Fruit fly (Drosophila melanogaster) whole organism, adult: ENCODE results near the gene sif.

Experiments
- CG12768 ChIP-seq: fragments of 200-800 bp; sonication (Bioruptor generic); optimal IDR thresholded peaks from 2 replicates; lab custom pipeline; 2017; ENCODE audit warnings: missing biosample characterization, missing genetic modification characterization, mild to moderate bottlenecking, moderate library complexity, missing genetic modification reagents
- CG1620 ChIP-seq: fragments of 200-800 bp; sonication (Bioruptor generic); optimal IDR thresholded peaks from 2 replicates; lab custom pipeline; 2016; ENCODE audit warnings: missing biosample characterization, missing genetic modification characterization
- CG33017 ChIP-seq: fragments of 200-800 bp; sonication (Bioruptor generic); optimal IDR thresholded peaks from 2 replicates; lab custom pipeline; 2018; ENCODE audit warnings: missing biosample characterization, mild to moderate bottlenecking, missing genetic modification characterization, moderate library complexity
- CG5204 ChIP-seq: fragments of 200-800 bp; sonication (Bioruptor generic); optimal IDR thresholded peaks from 2 replicates; lab custom pipeline; 2016; ENCODE audit warnings: missing biosample characterization, missing genetic modification characterization
- CG7045 ChIP-seq: fragments of 200-800 bp; sonication (Bioruptor generic); optimal IDR thresholded peaks from 2 replicates; lab custom pipeline; 2017; ENCODE audit warnings: missing biosample characterization, mild to moderate bottlenecking, missing genetic modification characterization
- CG7101 ChIP-seq: fragments of 200-800 bp; sonication (Bioruptor generic); optimal IDR thresholded peaks from 2 replicates; lab custom pipeline; 2018; ENCODE audit warnings: missing biosample characterization, mild to moderate bottlenecking, missing genetic modification characterization, moderate library complexity
- Mnt ChIP-seq: fragments of 200-800 bp; sonication (Bioruptor generic); optimal IDR thresholded peaks from 2 replicates; lab custom pipeline; 2016; ENCODE audit warnings: missing biosample characterization, mild to moderate bottlenecking, missing genetic modification characterization
- bab1 ChIP-seq: fragments of 200-800 bp; sonication (Bioruptor generic); optimal IDR thresholded peaks from 3 replicates; lab custom pipeline; 2019; ENCODE audit warnings: missing biosample characterization, mild to moderate bottlenecking, missing genetic modification characterization, moderate library complexity
- cic ChIP-seq: fragments of 200-800 bp; sonication (Bioruptor generic); optimal IDR thresholded peaks from 2 replicates; lab custom pipeline; 2017; ENCODE audit warnings: missing biosample characterization, mild to moderate bottlenecking, missing genetic modification characterization, moderate library complexity
- kay ChIP-seq: fragments of 200-800 bp; sonication (Bioruptor generic); peaks from one replicate; lab custom pipeline; 2016; ENCODE audit warnings: missing biosample characterization, missing genetic modification characterization, borderline replicate concordance
- ovo ChIP-seq: fragments of 200-800 bp; sonication (Bioruptor generic); optimal IDR thresholded peaks from 2 replicates; lab custom pipeline; 2016; ENCODE audit warnings: missing biosample characterization, missing genetic modification characterization
- tj ChIP-seq: fragments of 200-800 bp; sonication (Bioruptor generic); optimal IDR thresholded peaks from 3 replicates; lab custom pipeline; 2017; ENCODE audit warnings: missing biosample characterization, mild to moderate bottlenecking, missing genetic modification characterization, moderate library complexity

- TF ChIP-seq cic (GFP tag; lab: Kevin White, UChicago) = no peak
- TF ChIP-seq kay (GFP tag; lab: Kevin White, UChicago) = no peak
- TF ChIP-seq CG1620 (GFP tag; lab: Kevin White, UChicago) = no peak
- TF ChIP-seq CG7045 (GFP tag; lab: Kevin White, UChicago) = no peak
- TF ChIP-seq CG12768 (GFP tag; lab: Kevin White, UChicago) = no peak
- TF ChIP-seq bab1 (GFP tag; lab: Kevin White, UChicago) = no peak
- TF ChIP-seq CG7101 (tag; lab: Kevin White, UChicago) = no peak
- no peak for TF ChIP-seq Mnt
- no peak for TF ChIP-seq ovo (GFP tag; lab: Kevin White, UChicago)
- no peak for TF ChIP-seq CG5204
- TF ChIP-seq tj = no peak
- no peak for TF ChIP-seq CG33017 (tag; lab: Kevin White, UChicago)
Measured at dm6 chr3L:5625121-5625667, 32.5 kb upstream of the sif start.
